Worm (Caenorhabditis elegans) whole organism, L1 larva: ENCODE results near the gene ubq-2.

Experiments
- C16A3.4 ChIP-seq: fragments of 150-350 bp; optimal IDR thresholded peaks from 2 replicates; lab custom pipeline; 2014; ENCODE audit warnings: missing biosample characterization, missing genetic modification characterization
- alr-1 ChIP-seq: fragments of 200-800 bp; sonication (Bioruptor generic); optimal IDR thresholded peaks from 2 replicates; lab custom pipeline; 2018; ENCODE audit warnings: borderline replicate concordance, mild to moderate bottlenecking, missing genetic modification characterization, missing compliant biosample characterization
- aly-2 ChIP-seq: fragments of 150-350 bp; optimal IDR thresholded peaks from 2 replicates; lab custom pipeline; 2014; ENCODE audit warnings: missing biosample characterization, missing genetic modification characterization
- ama-1 ChIP-seq: fragments of 150-350 bp; optimal IDR thresholded peaks from 2 replicates; lab custom pipeline; 2014
- ceh-63 ChIP-seq: fragments of 200-800 bp; sonication (Bioruptor generic); optimal IDR thresholded peaks from 2 replicates; lab custom pipeline; 2018; ENCODE audit warnings: mild to moderate bottlenecking, missing genetic modification characterization, missing compliant biosample characterization
- ceh-8 ChIP-seq: fragments of 200-800 bp; sonication (Bioruptor generic); optimal IDR thresholded peaks from 2 replicates; lab custom pipeline; 2018; ENCODE audit warnings: mild to moderate bottlenecking, missing genetic modification characterization, moderate library complexity, missing compliant biosample characterization
- ceh-88 ChIP-seq: fragments of 200-800 bp; sonication (Bioruptor generic); IDR thresholded peaks from 2 replicates; pipeline ENCODE4 v1.3.6; 2022; ENCODE audit warnings: missing genetic modification characterization, missing compliant biosample characterization
- ces-1 ChIP-seq: fragments of 150-350 bp; optimal IDR thresholded peaks from 2 replicates; lab custom pipeline; 2014; ENCODE audit warnings: missing biosample characterization, missing genetic modification reagents, missing genetic modification characterization
- dsc-1 ChIP-seq: sonication (generic microtip); optimal IDR thresholded peaks from 2 replicates; lab custom pipeline; 2016; ENCODE audit warnings: mild to moderate bottlenecking, missing genetic modification characterization, missing compliant biosample characterization
- efl-1 ChIP-seq, 4 experiments: fragments of 150-350 bp; optimal IDR thresholded peaks in 3 of 4; peaks in 1 of 4; 1 replicate in 1 of 4; 2 replicates in 3 of 4; lab custom pipeline; 2014; ENCODE audit warnings: missing biosample characterization in 2 of 4, missing genetic modification characterization in 2 of 4, missing genetic modification reagents in 2 of 4
- efl-3 ChIP-seq: fragments of 200-800 bp; sonication (Bioruptor generic); optimal IDR thresholded peaks from 2 replicates; lab custom pipeline; 2018; ENCODE audit warnings: mild to moderate bottlenecking, missing genetic modification characterization, missing compliant biosample characterization
- egl-27 ChIP-seq, 2 experiments: fragments of 150-350 bp in 1 of 2; sonication (generic microtip); optimal IDR thresholded peaks; 3 replicates each; lab custom pipeline; 2017 to 2018; ENCODE audit warnings: missing biosample characterization in 2 of 2, missing genetic modification characterization in 2 of 2, missing genetic modification reagents in 2 of 2
- elt-2 ChIP-seq: sonication (generic microtip); optimal IDR thresholded peaks from 2 replicates; lab custom pipeline; 2016; ENCODE audit warnings: missing genetic modification characterization, mild to moderate bottlenecking, inconsistent platforms, missing compliant biosample characterization, missing genetic modification reagents
- elt-3 ChIP-seq, 6 experiments: fragments of 150-350 bp in 1 of 6; sonication (generic microtip); optimal IDR thresholded peaks; 2 replicates each; lab custom pipeline; 2017 to 2018; ENCODE audit warnings: missing biosample characterization in 6 of 6, missing genetic modification characterization in 6 of 6, inconsistent platforms in 1 of 6
- grh-1 ChIP-seq: fragments of 200-800 bp; sonication (Bioruptor generic); IDR thresholded peaks from 2 replicates; pipeline ENCODE4 v1.3.6; 2022; ENCODE audit warnings: missing genetic modification reagents, missing genetic modification characterization, missing compliant biosample characterization
- hlh-17 ChIP-seq: fragments of 200-800 bp; sonication (Bioruptor generic); optimal IDR thresholded peaks from 2 replicates; lab custom pipeline; 2018; ENCODE audit warnings: missing genetic modification characterization, mild to moderate bottlenecking, missing compliant biosample characterization, moderate library complexity, borderline replicate concordance
- hlh-4 ChIP-seq: sonication (generic microtip); optimal IDR thresholded peaks from 2 replicates; lab custom pipeline; 2016; ENCODE audit warnings: mild to moderate bottlenecking, missing genetic modification characterization, missing compliant biosample characterization
- hpl-2 ChIP-seq: fragments of 150-350 bp; optimal IDR thresholded peaks from 2 replicates; lab custom pipeline; 2014; ENCODE audit warnings: missing biosample characterization, missing genetic modification reagents, missing genetic modification characterization
- irx-1 ChIP-seq: sonication (generic microtip); optimal IDR thresholded peaks from 2 replicates; lab custom pipeline; 2016; ENCODE audit warnings: missing genetic modification characterization, missing compliant biosample characterization
- jun-1 ChIP-seq: fragments of 150-350 bp; optimal IDR thresholded peaks from 2 replicates; lab custom pipeline; 2014; ENCODE audit warnings: missing biosample characterization, missing genetic modification reagents, missing genetic modification characterization
- lin-13 ChIP-seq: fragments of 150-350 bp; optimal IDR thresholded peaks from 2 replicates; lab custom pipeline; 2014; ENCODE audit warnings: missing biosample characterization, missing genetic modification reagents, missing genetic modification characterization
- lin-14 ChIP-seq: fragments of 200-800 bp; sonication (Bioruptor generic); optimal IDR thresholded peaks from 2 replicates; lab custom pipeline; 2018; ENCODE audit warnings: mild to moderate bottlenecking, missing genetic modification characterization, moderate library complexity, missing compliant biosample characterization
- lin-15B ChIP-seq: fragments of 150-350 bp; sonication (generic microtip); optimal IDR thresholded peaks from 3 replicates; lab custom pipeline; 2014; ENCODE audit warnings: missing biosample characterization, missing genetic modification characterization
- lin-39 ChIP-seq: fragments of 150-350 bp; optimal IDR thresholded peaks from 2 replicates; lab custom pipeline; 2014; ENCODE audit warnings: missing biosample characterization, missing genetic modification reagents, missing genetic modification characterization
- lsy-2 ChIP-seq, 2 experiments: fragments of 150-350 bp; optimal IDR thresholded peaks; 2 replicates each; lab custom pipeline; 2014; ENCODE audit warnings: missing biosample characterization in 2 of 2, missing genetic modification characterization in 2 of 2
- mdl-1 ChIP-seq, 2 experiments: fragments of 150-350 bp; optimal IDR thresholded peaks; 2 replicates each; lab custom pipeline; 2014 to 2017; ENCODE audit warnings: missing biosample characterization in 2 of 2, missing genetic modification characterization in 2 of 2, inconsistent platforms in 1 of 2
- mep-1 ChIP-seq: fragments of 150-350 bp; optimal IDR thresholded peaks from 2 replicates; lab custom pipeline; 2014; ENCODE audit warnings: missing biosample characterization, missing genetic modification characterization
- nhr-19 ChIP-seq: fragments of 200-800 bp; sonication (Bioruptor generic); conservative IDR thresholded peaks from 2 replicates; pipeline ENCODE4 v1.3.6; 2022; ENCODE audit warnings: missing genetic modification characterization, missing compliant biosample characterization
- nhr-20 ChIP-seq: sonication (generic microtip); optimal IDR thresholded peaks from 2 replicates; lab custom pipeline; 2016; ENCODE audit warnings: mild to moderate bottlenecking, missing genetic modification characterization, missing compliant biosample characterization
- nhr-71 ChIP-seq: sonication (generic microtip); optimal IDR thresholded peaks from 2 replicates; lab custom pipeline; 2016; ENCODE audit warnings: mild to moderate bottlenecking, missing genetic modification characterization, moderate library complexity, missing compliant biosample characterization
- nhr-76 ChIP-seq: sonication (generic microtip); optimal IDR thresholded peaks from 2 replicates; lab custom pipeline; 2017; ENCODE audit warnings: missing biosample characterization, missing genetic modification characterization
- nhr-77 ChIP-seq: fragments of 150-350 bp; optimal IDR thresholded peaks from 2 replicates; lab custom pipeline; 2014; ENCODE audit warnings: missing biosample characterization, missing genetic modification characterization
- nhr-84 ChIP-seq: sonication (generic microtip); optimal IDR thresholded peaks from 2 replicates; lab custom pipeline; 2017; ENCODE audit warnings: missing biosample characterization, missing genetic modification characterization
- nhr-90 ChIP-seq: sonication (generic microtip); optimal IDR thresholded peaks from 2 replicates; lab custom pipeline; 2016; ENCODE audit warnings: mild to moderate bottlenecking, missing genetic modification characterization, missing compliant biosample characterization; ENCODE audit not compliant: poor library complexity
- rnt-1 ChIP-seq: sonication (generic microtip); optimal IDR thresholded peaks from 2 replicates; lab custom pipeline; 2016; ENCODE audit warnings: mild to moderate bottlenecking, missing genetic modification characterization, moderate library complexity, missing compliant biosample characterization
- skn-1 ChIP-seq: fragments of 150-350 bp; optimal IDR thresholded peaks from 2 replicates; lab custom pipeline; 2014; ENCODE audit warnings: missing biosample characterization, missing genetic modification characterization
- snu-23 ChIP-seq: sonication (generic microtip); optimal IDR thresholded peaks from 2 replicates; lab custom pipeline; 2016; ENCODE audit warnings: missing genetic modification characterization, missing compliant biosample characterization
- unc-62 ChIP-seq: fragments of 150-350 bp; optimal IDR thresholded peaks from 2 replicates; lab custom pipeline; 2014; ENCODE audit warnings: missing biosample characterization, missing genetic modification reagents, missing genetic modification characterization
- unc-86 ChIP-seq: sonication (generic microtip); optimal IDR thresholded peaks from 2 replicates; lab custom pipeline; 2016; ENCODE audit warnings: missing genetic modification characterization, missing compliant biosample characterization
- xbp-1 ChIP-seq: sonication (generic microtip); optimal IDR thresholded peaks from 2 replicates; lab custom pipeline; 2016; ENCODE audit warnings: missing genetic modification characterization, missing compliant biosample characterization
- zag-1 ChIP-seq: fragments of 150-350 bp; optimal IDR thresholded peaks from 2 replicates; lab custom pipeline; 2014; ENCODE audit warnings: missing biosample characterization, missing genetic modification characterization
- ztf-4 ChIP-seq: fragments of 150-350 bp; optimal IDR thresholded peaks from 2 replicates; lab custom pipeline; 2014; ENCODE audit warnings: missing biosample characterization, missing genetic modification characterization

ubq-2 gene

ce11 chrIII:12968330-12968729 lies 10.0 kb downstream of the ubq-2 start:
- TF ChIP-seq nhr-76 (tag; lab: Kevin White, UChicago) (no peak), nhr-20 (tag; lab: Kevin White, UChicago) (no peak), egl-27 (tag; optimal IDR thresholded peaks at IDR 0.05; lab: Kevin White, UChicago) (no peak), irx-1 (tag; lab: Kevin White, UChicago) (no peak), ceh-8 (GFP tag; lab: Kevin White, UChicago) (no peak), hlh-17 (no peak), efl-3 (GFP tag; lab: Kevin White, UChicago) (no peak), nhr-77 (tag; lab: Kevin White, UChicago) (no peak), snu-23 (no peak), aly-2 (tag; lab: Kevin White, UChicago) (no peak), rnt-1 (tag; lab: Kevin White, UChicago) (no peak), lin-13 (no peak), nhr-71 (no peak), alr-1 (no peak), lin-39 (tag; lab: Kevin White, UChicago) (no peak), ama-1 (lab: Kevin White, UChicago) (no peak), nhr-84 (tag; lab: Kevin White, UChicago) (no peak), ceh-88 (no peak), mdl-1 (tag; optimal IDR thresholded peaks at IDR 0.05; lab: Kevin White, UChicago) (no peak), grh-1 (GFP tag; lab: Robert Waterston, UW) (no peak)

- TF ChIP-seq ama-1 (lab: Kevin White, UChicago), result no peak
- no peak for TF ChIP-seq ztf-4
- no peak for TF ChIP-seq lin-15B (tag; lab: Kevin White, UChicago)
- no peak for TF ChIP-seq xbp-1
- peak in 1 of 2 experiments; percentile 46 for TF ChIP-seq lsy-2 (tag; optimal IDR thresholded peaks at IDR 0.05; lab: Kevin White, UChicago)
- no peak for TF ChIP-seq hlh-4 (tag; lab: Kevin White, UChicago)
- TF ChIP-seq efl-1 (optimal IDR thresholded peaks at IDR 0.05; lab: Kevin White, UChicago), result no peak
- TF ChIP-seq efl-1 (GFP tag; optimal IDR thresholded peaks at IDR 0.05 in 1 of 2; lab: Kevin White, UChicago), result peak in 1 of 2 experiments; percentile 51
- TF ChIP-seq lin-39 (tag; lab: Kevin White, UChicago), result no peak
- TF ChIP-seq hpl-2 (GFP tag; lab: Kevin White, UChicago), result no peak
- no peak for TF ChIP-seq nhr-19
- TF ChIP-seq lin-14 (GFP tag; lab: Kevin White, UChicago), result no peak
- TF ChIP-seq C16A3.4 (tag; lab: Kevin White, UChicago), result no peak
- no peak for TF ChIP-seq ceh-63 (GFP tag; lab: Kevin White, UChicago)
- no peak for TF ChIP-seq jun-1 (tag; lab: Kevin White, UChicago)
- TF ChIP-seq hlh-17, result no peak
- TF ChIP-seq elt-2 (tag; lab: Kevin White, UChicago), result peak; percentile 52
- TF ChIP-seq snu-23, result peak; percentile 1
These were observed 10.8 kb downstream of the ubq-2 start for ce11 chrIII:12967437-12968043.

DNA sequence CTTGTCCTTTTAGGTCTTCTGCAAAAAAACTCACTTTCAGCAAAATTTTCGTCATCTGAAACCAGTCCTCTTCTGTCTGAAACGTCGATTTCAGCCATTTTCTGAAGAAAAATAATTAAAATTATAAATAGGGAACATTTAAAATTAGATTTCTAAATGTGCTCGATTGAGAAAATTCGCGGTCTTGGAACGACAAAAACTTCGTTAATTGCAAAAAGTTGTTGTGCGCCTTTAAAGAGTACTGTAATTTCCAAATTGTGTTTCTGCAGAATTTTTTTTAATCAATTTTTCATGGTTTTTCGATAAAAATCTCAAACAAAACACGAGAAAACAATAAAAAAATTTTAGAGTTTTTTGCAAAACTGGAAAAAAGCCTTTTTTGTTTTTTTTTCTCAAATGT lies 11.4 kb downstream of the ubq-2 start, which contains the start of gene ttm-1:
ttm-1 (minus strand) TSS at position 101 of the 400 bp plus-strand sequence.
- TF ChIP-seq C16A3.4 (tag; lab: Kevin White, UChicago) (no peak), xbp-1 (no peak), mdl-1 (tag; optimal IDR thresholded peaks at IDR 0.05; lab: Kevin White, UChicago) (no peak), skn-1 (no peak), mep-1 (tag; lab: Kevin White, UChicago) (no peak), dsc-1 (no peak), lin-13 (no peak), nhr-90 (tag; lab: Kevin White, UChicago) (no peak), zag-1 (tag; lab: Kevin White, UChicago) (no peak), ces-1 (GFP tag; lab: Kevin White, UChicago) (no peak), nhr-76 (tag; lab: Kevin White, UChicago) (no peak), elt-3 (tag; optimal IDR thresholded peaks at IDR 0.05; lab: Kevin White, UChicago) (no peak), unc-62 (no peak), unc-86 (tag; lab: Kevin White, UChicago) (no peak), lin-14 (GFP tag; lab: Kevin White, UChicago) (no peak)
